Worm (Caenorhabditis elegans) whole organism, young adult: ENCODE data around the gene C56G2.5.

Experiments used
- Y53F4B.3 ChIP-seq: fragments of 200-800 bp; sonication (Bioruptor generic); IDR thresholded peaks from 2 replicates; pipeline ENCODE4 v1.3.6; 2022; ENCODE audit warnings: missing genetic modification reagents, missing genetic modification characterization, missing compliant biosample characterization
- efl-1 ChIP-seq: fragments of 150-350 bp; optimal IDR thresholded peaks from 2 replicates; lab custom pipeline; 2014; ENCODE audit warnings: missing biosample characterization, missing genetic modification reagents, missing genetic modification characterization

ce11 chrIII:6359171-6359854, 35.3 kb upstream of the C56G2.5 start:
- no peak for TF ChIP-seq Y53F4B.3 (GFP tag; lab: Robert Waterston, UW)
- no peak for TF ChIP-seq efl-1 (GFP tag; lab: Kevin White, UChicago)
